Worm (Caenorhabditis elegans): ENCODE results near the gene T10D4.14.
A peak's percentile ranks its signal among the peaks of the same experiment; 100 is the strongest.
"Not testable (repeated sequence)": the region's sequence is repeated elsewhere in the genome, so short reads cannot be mapped to it uniquely, and the experiment has no call there.

The T10D4.14 gene

ce11 chrII:3151615-3152014, at the start of gene T10D4.14, which contains the start of gene T10D4.19:
Gene T10D4.14 (minus strand): TSS chrII:3151715.
Gene T10D4.19 (plus strand): TSS chrII:3151918.
- TF ChIP-seq fos-1 (tag; optimal IDR thresholded peaks at IDR 0.05), result no peak
- TF ChIP-seq set-16 (GFP tag; IDR thresholded peaks at IDR 0.05), result no peak
- no peak for TF ChIP-seq lin-15B (tag; optimal IDR thresholded peaks at IDR 0.05)
- TF ChIP-seq tra-1 (GFP tag; IDR thresholded peaks at IDR 0.05), result no peak
- TF ChIP-seq hmg-1.1 (GFP tag; IDR thresholded peaks at IDR 0.05), result no peak
- no peak for TF ChIP-seq daf-16 (GFP tag; optimal IDR thresholded peaks at IDR 0.05)
- TF ChIP-seq daf-16 (tag; optimal IDR thresholded peaks at IDR 0.05), result no peak
- TF ChIP-seq nhr-10 (tag; optimal IDR thresholded peaks at IDR 0.05), result no peak
- no peak for TF ChIP-seq lin-29 (GFP tag; IDR thresholded peaks at IDR 0.05)
- no peak for TF ChIP-seq F26F4.8 (GFP tag; conservative IDR thresholded peaks at IDR 0.05)
- no peak for TF ChIP-seq nhr-77 (tag; optimal IDR thresholded peaks at IDR 0.05)
- no peak for TF ChIP-seq lsy-2 (tag; optimal IDR thresholded peaks at IDR 0.05)
- no peak for TF ChIP-seq daf-12 (tag; optimal IDR thresholded peaks at IDR 0.05)
- no peak for TF ChIP-seq dpl-1 (GFP tag; optimal IDR thresholded peaks at IDR 0.05)
- TF ChIP-seq attf-4 (tag; optimal IDR thresholded peaks at IDR 0.05), result no peak
- no peak for TF ChIP-seq daf-8 (GFP tag; IDR thresholded peaks at IDR 0.05)
- TF ChIP-seq ceh-20 (GFP tag; IDR thresholded peaks at IDR 0.05), result no peak
- TF ChIP-seq lir-3 (tag; optimal IDR thresholded peaks at IDR 0.05), result no peak
- TF ChIP-seq ces-1 (GFP tag; optimal IDR thresholded peaks at IDR 0.05), result no peak
- no peak for TF ChIP-seq mxl-2 (GFP tag; conservative IDR thresholded peaks at IDR 0.05)
- no peak for TF ChIP-seq mxl-3 (GFP tag; optimal IDR thresholded peaks at IDR 0.05)

ce11 chrII:3201242-3201641, 49.7 kb upstream of the T10D4.14 start, which contains the start of gene sri-48:
Gene sri-48 (minus strand): TSS chrII:3201342.
- not testable (repeated sequence) for TF ChIP-seq daf-16 (GFP tag; optimal IDR thresholded peaks at IDR 0.05); daf-16 (tag; optimal IDR thresholded peaks at IDR 0.05); tag-97 (GFP tag; IDR thresholded peaks at IDR 0.05); sdz-12 (GFP tag; optimal IDR thresholded peaks at IDR 0.05)

- no peak for TF ChIP-seq nhr-76 (tag; optimal IDR thresholded peaks at IDR 0.05)
- TF ChIP-seq unc-62 (GFP tag; optimal IDR thresholded peaks at IDR 0.05 in 1 of 2), result peak in 1 of 2 experiments; percentile 84
- no peak for TF ChIP-seq unc-62 (tag; optimal IDR thresholded peaks at IDR 0.05)
Observed at ce11 chrII:3198998-3199397, 47.5 kb upstream of the T10D4.14 start, which contains the start of gene sri-51. Gene sri-51 (minus strand): TSS chrII:3199098.

ce11 chrII:3196966-3197365, 45.5 kb upstream of the T10D4.14 start, which contains the start of gene gcy-15:
Gene gcy-15 (minus strand): TSS chrII:3197066.
- no peak for TF ChIP-seq madf-5 (GFP tag; IDR thresholded peaks at IDR 0.05)

ce11 chrII:3195739-3196138, 44.2 kb upstream of the T10D4.14 start:
- no peak for TF ChIP-seq F49E8.2 (tag; optimal IDR thresholded peaks at IDR 0.05; ENCODE audit: borderline replicate concordance)
- peak; percentile 79 for TF ChIP-seq set-16 (GFP tag; IDR thresholded peaks at IDR 0.05)

ce11 chrII:3191544-3191943, 40.0 kb upstream of the T10D4.14 start, which contains the start of gene Y27F2A.9:
Gene Y27F2A.9 (minus strand): TSS chrII:3191644.
- not testable (repeated sequence) for TF ChIP-seq Y5F2A.4 (GFP tag; optimal IDR thresholded peaks at IDR 0.05); gei-8 (GFP tag; optimal IDR thresholded peaks at IDR 0.05); hlh-30 (tag; optimal IDR thresholded peaks at IDR 0.05; ENCODE audit: insufficient read depth)
